Worm (Caenorhabditis elegans) whole organism, mixed stage, embryonic: ENCODE measurements around the gene K08D10.10.

Experiments
- elt-1 ChIP-seq: sonication (generic microtip); optimal IDR thresholded peaks from 2 replicates; lab custom pipeline; 2017; ENCODE audit warnings: missing genetic modification characterization, mild to moderate bottlenecking, missing compliant biosample characterization, antibody characterized with exemption, moderate library complexity, borderline replicate concordance; ENCODE audit not compliant: insufficient read depth
- mls-2 ChIP-seq: sonication (generic microtip); optimal IDR thresholded peaks from 2 replicates; lab custom pipeline; 2016; ENCODE audit warnings: mild to moderate bottlenecking, missing genetic modification characterization, moderate library complexity, missing compliant biosample characterization
- nhr-237 ChIP-seq: fragments of 150-350 bp; optimal IDR thresholded peaks from 2 replicates; lab custom pipeline; 2014; ENCODE audit warnings: missing biosample characterization, missing genetic modification characterization
- snpc-4 ChIP-seq: fragments of 150-350 bp; optimal IDR thresholded peaks from 2 replicates; lab custom pipeline; 2014; ENCODE audit warnings: missing biosample characterization, missing genetic modification characterization
- tbx-8 ChIP-seq: fragments of 200-800 bp; sonication (Bioruptor generic); optimal IDR thresholded peaks from 2 replicates; lab custom pipeline; 2018; ENCODE audit warnings: mild to moderate bottlenecking, missing genetic modification characterization, moderate library complexity, missing compliant biosample characterization
- unc-39 ChIP-seq: fragments of 150-350 bp; optimal IDR thresholded peaks from 2 replicates; lab custom pipeline; 2014; ENCODE audit warnings: missing biosample characterization, missing genetic modification characterization
- unc-62 ChIP-seq: fragments of 150-350 bp; optimal IDR thresholded peaks from 2 replicates; lab custom pipeline; 2014; ENCODE audit warnings: missing biosample characterization, missing genetic modification reagents, missing genetic modification characterization

DNA sequence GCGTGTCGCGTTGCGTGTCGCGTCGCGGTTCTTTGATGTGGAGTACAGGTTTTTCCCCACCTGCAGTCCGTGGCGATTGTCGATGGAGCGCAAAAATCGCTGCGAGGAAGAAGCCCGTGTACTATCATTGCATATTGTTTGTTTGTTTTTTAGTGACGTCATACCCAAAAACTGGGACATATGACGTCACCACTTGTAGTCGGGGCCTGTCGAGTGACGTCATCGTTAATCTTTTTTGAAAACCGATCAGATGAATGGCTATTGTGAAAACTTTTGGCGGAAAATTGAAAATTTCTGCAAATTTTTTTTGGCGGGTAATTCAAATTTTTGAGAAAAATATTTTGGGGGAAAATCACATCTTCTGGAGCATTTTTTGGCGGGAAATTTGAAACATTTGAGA lies 15.3 kb downstream of the K08D10.10 start:
- TF ChIP-seq elt-1 (tag; lab: Kevin White, UChicago), result no peak
- TF ChIP-seq tbx-8, result no peak
- no peak for TF ChIP-seq nhr-237 (tag; lab: Kevin White, UChicago)
- TF ChIP-seq unc-39 (tag; lab: Kevin White, UChicago), result no peak
- no peak for TF ChIP-seq unc-62 (GFP tag; lab: Kevin White, UChicago)
- TF ChIP-seq snpc-4 (tag; lab: Kevin White, UChicago), result no peak
- no peak for TF ChIP-seq mls-2
